Worm (Caenorhabditis elegans): ENCODE data around the gene cpr-1.
A peak's percentile ranks its signal among the peaks of the same experiment; 100 is the strongest.

The cpr-1 gene

DNA sequence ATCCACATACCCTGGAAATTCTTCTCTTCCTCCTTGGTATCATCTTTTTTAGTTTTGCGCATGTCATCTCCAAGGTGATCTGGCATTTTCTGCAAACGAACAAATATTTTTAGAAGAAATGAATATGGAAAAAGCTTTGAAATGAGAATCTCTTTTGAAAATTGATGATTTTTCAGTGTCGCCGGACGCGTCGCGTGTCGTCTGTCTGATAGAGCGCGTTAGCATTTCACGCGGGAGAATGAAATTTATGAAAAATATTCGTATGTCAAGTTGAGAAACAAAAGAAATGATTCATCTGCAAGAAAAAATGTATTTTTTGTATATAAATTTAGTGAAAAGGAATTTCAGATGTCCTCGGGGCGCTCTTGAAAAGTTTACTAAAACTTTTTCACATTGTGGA lies 7.0 kb downstream of the cpr-1 start, which contains the start of gene rpt-1:
Gene rpt-1, minus strand, starts transcription at position 89 of the 400 bp plus-strand sequence.
- peak; percentile 10 for TF ChIP-seq ztf-4 (tag; optimal IDR thresholded peaks at IDR 0.05)
- peak; percentile 50 for TF ChIP-seq nhr-129 (tag; optimal IDR thresholded peaks at IDR 0.05)
- TF ChIP-seq skn-1 (tag; optimal IDR thresholded peaks at IDR 0.05) = peak; percentile 82
- TF ChIP-seq sma-9 (GFP tag; optimal IDR thresholded peaks at IDR 0.05) = peak; percentile 65
- TF ChIP-seq sma-9 (tag; optimal IDR thresholded peaks at IDR 0.05) = no peak
- TF ChIP-seq lin-13 (GFP tag; optimal IDR thresholded peaks at IDR 0.05) = peak; percentile 54
- TF ChIP-seq nhr-6 (tag; optimal IDR thresholded peaks at IDR 0.05) = no peak
- no peak for TF ChIP-seq mbf-1 (tag; optimal IDR thresholded peaks at IDR 0.05)
- TF ChIP-seq Y55F3AM.14 (GFP tag; optimal IDR thresholded peaks at IDR 0.05) = no peak
- TF ChIP-seq egl-27 (tag; optimal IDR thresholded peaks at IDR 0.05) = no peak
- peak; percentile 15 for TF ChIP-seq sem-4 (tag; optimal IDR thresholded peaks at IDR 0.05)
- TF ChIP-seq blmp-1 (tag; optimal IDR thresholded peaks at IDR 0.05; ENCODE audit: insufficient read depth) = no peak
- TF ChIP-seq elt-1 (tag; optimal IDR thresholded peaks at IDR 0.05) = no peak
- TF ChIP-seq F13H6.1 (tag; optimal IDR thresholded peaks at IDR 0.05) = peak; percentile 26
- no peak for TF ChIP-seq alr-1 (tag; optimal IDR thresholded peaks at IDR 0.05)
- peak; percentile 37 for TF ChIP-seq fos-1 (tag; optimal IDR thresholded peaks at IDR 0.05)
- TF ChIP-seq nhr-12 (tag; optimal IDR thresholded peaks at IDR 0.05) = no peak
- peak; percentile 92 for TF ChIP-seq snpc-4 (tag; optimal IDR thresholded peaks at IDR 0.05)
- peak; percentile 56 for TF ChIP-seq nhr-25 (tag; optimal IDR thresholded peaks at IDR 0.05)
- peak; percentile 80 for TF ChIP-seq unc-55 (GFP tag; optimal IDR thresholded peaks at IDR 0.05)
- peak; percentile 90 for TF ChIP-seq gmeb-1 (tag; optimal IDR thresholded peaks at IDR 0.05)
- peak; percentile 70 for TF ChIP-seq sma-3 (GFP tag; optimal IDR thresholded peaks at IDR 0.05)
- TF ChIP-seq dmd-4 (tag; optimal IDR thresholded peaks at IDR 0.05) = no peak
- no peak for TF ChIP-seq nhr-77 (tag; optimal IDR thresholded peaks at IDR 0.05)
- TF ChIP-seq C34F6.9 (tag; optimal IDR thresholded peaks at IDR 0.05) = peak; percentile 88
- no peak for TF ChIP-seq ceh-16 (tag; optimal IDR thresholded peaks at IDR 0.05)
- TF ChIP-seq nhr-21 (tag; optimal IDR thresholded peaks at IDR 0.05) = peak; percentile 33
- no peak for TF ChIP-seq mdl-1 (tag; optimal IDR thresholded peaks at IDR 0.05)
- no peak for TF ChIP-seq zag-1 (tag; optimal IDR thresholded peaks at IDR 0.05)
- TF ChIP-seq aly-2 (tag; optimal IDR thresholded peaks at IDR 0.05) = no peak
- no peak for TF ChIP-seq lin-39 (tag; optimal IDR thresholded peaks at IDR 0.05)
- no peak for TF ChIP-seq nhr-10 (tag; optimal IDR thresholded peaks at IDR 0.05)
- TF ChIP-seq peb-1 (tag; optimal IDR thresholded peaks at IDR 0.05) = no peak
- TF ChIP-seq lsy-2 (tag; optimal IDR thresholded peaks at IDR 0.05) = peak; percentile 35 to 77
- no peak for TF ChIP-seq unc-39 (tag; optimal IDR thresholded peaks at IDR 0.05)
- no peak for TF ChIP-seq ztf-1 (GFP tag; conservative IDR thresholded peaks at IDR 0.05)
- TF ChIP-seq ama-1 (optimal IDR thresholded peaks at IDR 0.05) = peak; percentile 49
- no peak for TF ChIP-seq ceh-82 (tag; optimal IDR thresholded peaks at IDR 0.05)
- TF ChIP-seq nhr-23 (tag; optimal IDR thresholded peaks at IDR 0.05) = no peak
- no peak for TF ChIP-seq nhr-11 (tag; optimal IDR thresholded peaks at IDR 0.05)
- no peak for TF ChIP-seq R02D3.7 (tag; optimal IDR thresholded peaks at IDR 0.05)
- peak; percentile 50 for TF ChIP-seq crh-2 (tag; optimal IDR thresholded peaks at IDR 0.05)
- TF ChIP-seq ztf-11 (tag; optimal IDR thresholded peaks at IDR 0.05) = no peak
- TF ChIP-seq ZK546.5 (tag; optimal IDR thresholded peaks at IDR 0.05) = no peak
- no peak for TF ChIP-seq elt-3 (tag; optimal IDR thresholded peaks at IDR 0.05)
- TF ChIP-seq unc-62 (GFP tag; optimal IDR thresholded peaks at IDR 0.05) = no peak
- no peak for TF ChIP-seq mab-5 (tag; optimal IDR thresholded peaks at IDR 0.05)
- peak; percentile 24 for TF ChIP-seq lin-11 (tag; optimal IDR thresholded peaks at IDR 0.05)
- TF ChIP-seq nhr-237 (tag; optimal IDR thresholded peaks at IDR 0.05) = no peak
